Fruit fly (Drosophila melanogaster) whole organism, embryonic: ENCODE measurements around the gene hng2.
A peak's percentile ranks its signal among the peaks of the same experiment; 100 is the strongest.

Source experiments
- CG10462 ChIP-seq: fragments of 200-800 bp; sonication (Bioruptor generic); optimal IDR thresholded peaks from 2 replicates; lab custom pipeline; 2016; ENCODE audit warnings: missing biosample characterization, missing genetic modification characterization
- CG10959 ChIP-seq: fragments of 200-800 bp; sonication (Bioruptor generic); IDR thresholded peaks from 2 replicates; pipeline ENCODE4 v1.3.6; 2022; ENCODE audit warnings: missing biosample characterization, missing genetic modification characterization
- CG1233 ChIP-seq: fragments of 200-800 bp; sonication (Bioruptor generic); optimal IDR thresholded peaks from 4 replicates; lab custom pipeline; 2018; ENCODE audit warnings: missing biosample characterization, mild to moderate bottlenecking, missing genetic modification characterization
- CG15269 ChIP-seq: fragments of 200-800 bp; sonication (Bioruptor generic); optimal IDR thresholded peaks from 2 replicates; lab custom pipeline; 2018; ENCODE audit warnings: missing biosample characterization, mild to moderate bottlenecking, missing genetic modification characterization, moderate library complexity
- CG17568 ChIP-seq: fragments of 200-800 bp; sonication (Bioruptor generic); optimal IDR thresholded peaks from 2 replicates; lab custom pipeline; 2018; ENCODE audit warnings: missing biosample characterization, mild to moderate bottlenecking, missing genetic modification characterization, moderate library complexity
- CG18011 ChIP-seq: fragments of 200-800 bp; sonication (Bioruptor generic); optimal IDR thresholded peaks from 2 replicates; lab custom pipeline; 2017; ENCODE audit warnings: missing biosample characterization, missing genetic modification characterization, mild to moderate bottlenecking, moderate library complexity, missing genotype
- CG18476 ChIP-seq: fragments of 200-800 bp; sonication (Bioruptor generic); optimal IDR thresholded peaks from 2 replicates; lab custom pipeline; 2016; ENCODE audit warnings: missing biosample characterization, mild to moderate bottlenecking, missing genetic modification characterization
- CG34376 ChIP-seq: fragments of 200-800 bp; sonication (Bioruptor generic); optimal IDR thresholded peaks from 2 replicates; lab custom pipeline; 2018; ENCODE audit warnings: missing biosample characterization, mild to moderate bottlenecking, missing genetic modification characterization
- CG4282 ChIP-seq: fragments of 200-800 bp; sonication (Bioruptor generic); optimal IDR thresholded peaks from 2 replicates; lab custom pipeline; 2016; ENCODE audit warnings: missing biosample characterization, missing genetic modification characterization
- CG4328 ChIP-seq: fragments of 200-800 bp; sonication (Bioruptor generic); optimal IDR thresholded peaks from 3 replicates; lab custom pipeline; 2017; ENCODE audit warnings: missing biosample characterization, missing genetic modification reagents, missing genetic modification characterization
- CG5245 ChIP-seq: fragments of 200-800 bp; sonication (Bioruptor generic); optimal IDR thresholded peaks from 3 replicates; lab custom pipeline; 2016; ENCODE audit warnings: missing biosample characterization, missing genetic modification characterization
- CG6689 ChIP-seq: fragments of 200-800 bp; sonication (Bioruptor generic); IDR thresholded peaks from 2 replicates; pipeline ENCODE4 v1.3.6; 2022; ENCODE audit warnings: missing biosample characterization, missing genetic modification characterization
- CG6765 ChIP-seq: fragments of 200-800 bp; sonication (Bioruptor generic); optimal IDR thresholded peaks from 3 replicates; lab custom pipeline; 2017; ENCODE audit warnings: missing biosample characterization, mild to moderate bottlenecking, missing genetic modification characterization
- CG7372 ChIP-seq: fragments of 200-800 bp; sonication (Bioruptor generic); IDR thresholded peaks from 2 replicates; pipeline ENCODE4 v1.3.6; 2022; ENCODE audit warnings: missing biosample characterization, missing genetic modification characterization
- CG7839 ChIP-seq: fragments of 200-800 bp; sonication (Bioruptor generic); optimal IDR thresholded peaks from 3 replicates; lab custom pipeline; 2018; ENCODE audit warnings: missing biosample characterization, mild to moderate bottlenecking, missing genetic modification characterization, moderate library complexity
- CG7928 ChIP-seq: fragments of 200-800 bp; sonication (Bioruptor generic); optimal IDR thresholded peaks from 2 replicates; lab custom pipeline; 2017; ENCODE audit warnings: missing biosample characterization, mild to moderate bottlenecking, missing genetic modification characterization
- CG9215 ChIP-seq: fragments of 200-800 bp; sonication (Bioruptor generic); IDR thresholded peaks from 2 replicates; pipeline ENCODE4 v1.3.6; 2022; ENCODE audit warnings: missing biosample characterization, missing genetic modification characterization
- CrebB ChIP-seq: fragments of 200-800 bp; sonication (Bioruptor generic); optimal IDR thresholded peaks from 3 replicates; lab custom pipeline; 2018; ENCODE audit warnings: missing biosample characterization, mild to moderate bottlenecking, missing genetic modification characterization
- Drgx ChIP-seq: fragments of 200-800 bp; sonication (Bioruptor generic); IDR thresholded peaks from 2 replicates; pipeline ENCODE4 v1.3.6; 2022; ENCODE audit warnings: missing biosample characterization, missing genetic modification characterization
- Elba2 ChIP-seq: fragments of 200-800 bp; sonication (Bioruptor generic); optimal IDR thresholded peaks from 3 replicates; lab custom pipeline; 2016; ENCODE audit warnings: missing biosample characterization, missing genetic modification characterization
- Ets97D ChIP-seq: fragments of 200-800 bp; sonication (Bioruptor generic); optimal IDR thresholded peaks from 3 replicates; lab custom pipeline; 2016; ENCODE audit warnings: missing biosample characterization, missing genetic modification characterization
- Gsc ChIP-seq: fragments of 200-800 bp; sonication (Bioruptor generic); IDR thresholded peaks from 2 replicates; pipeline ENCODE4 v1.3.6; 2022; ENCODE audit warnings: missing biosample characterization, missing genetic modification characterization
- Myb ChIP-seq: fragments of 200-800 bp; sonication (Bioruptor generic); optimal IDR thresholded peaks from 2 replicates; lab custom pipeline; 2016; ENCODE audit warnings: missing biosample characterization, missing genetic modification characterization
- NC2β ChIP-seq: fragments of 200-800 bp; sonication (Bioruptor generic); optimal IDR thresholded peaks from 2 replicates; lab custom pipeline; 2016; ENCODE audit warnings: missing biosample characterization, missing genetic modification characterization
- PHDP ChIP-seq: fragments of 200-800 bp; sonication (Bioruptor generic); optimal IDR thresholded peaks from 3 replicates; lab custom pipeline; 2018; ENCODE audit warnings: missing biosample characterization, mild to moderate bottlenecking, missing genetic modification characterization, moderate library complexity
- Ptx1 ChIP-seq: fragments of 200-800 bp; sonication (Bioruptor generic); IDR thresholded peaks from 2 replicates; pipeline ENCODE4 v1.3.6; 2022; ENCODE audit warnings: missing biosample characterization, missing genetic modification characterization
- Spps ChIP-seq: fragments of 200-800 bp; sonication (Bioruptor generic); optimal IDR thresholded peaks from 2 replicates; lab custom pipeline; 2018; ENCODE audit warnings: missing biosample characterization, mild to moderate bottlenecking, missing genetic modification characterization
- Xrp1 ChIP-seq: fragments of 200-800 bp; sonication (Bioruptor generic); IDR thresholded peaks from 2 replicates; pipeline ENCODE4 v1.3.6; 2022; ENCODE audit warnings: missing biosample characterization, missing genetic modification characterization
- ara ChIP-seq: fragments of 200-800 bp; sonication (Bioruptor generic); IDR thresholded peaks from 2 replicates; pipeline ENCODE4 v1.3.6; 2022; ENCODE audit warnings: missing biosample characterization, missing genetic modification characterization
- bowl ChIP-seq: fragments of 200-800 bp; sonication (Bioruptor generic); IDR thresholded peaks from 2 replicates; pipeline ENCODE4 v1.3.6; 2022; ENCODE audit warnings: missing biosample characterization, missing genetic modification characterization
- bsh ChIP-seq, 2 experiments: fragments of 200-800 bp; sonication (Bioruptor generic); optimal IDR thresholded peaks; 2 replicates each; lab custom pipeline; 2017 to 2018; ENCODE audit warnings: mild to moderate bottlenecking in 2 of 2, missing biosample characterization in 2 of 2, missing genetic modification characterization in 2 of 2, moderate library complexity in 1 of 2
- ci ChIP-seq: fragments of 200-800 bp; sonication (Bioruptor generic); IDR thresholded peaks from 3 replicates; pipeline ENCODE4 v1.3.6; 2022; ENCODE audit warnings: missing biosample characterization, missing genetic modification characterization
- danr ChIP-seq: fragments of 200-800 bp; sonication (Bioruptor generic); IDR thresholded peaks from 2 replicates; pipeline ENCODE4 v1.3.6; 2022; ENCODE audit warnings: missing biosample characterization, missing genetic modification characterization
- dpn ChIP-seq, 2 experiments: fragments of 200-800 bp; sonication (Bioruptor generic); optimal IDR thresholded peaks; 3 replicates each; lab custom pipeline; 2016; ENCODE audit warnings: missing biosample characterization in 2 of 2, missing genetic modification characterization in 2 of 2
- en ChIP-seq: fragments of 200-800 bp; sonication (Bioruptor generic); optimal IDR thresholded peaks from 2 replicates; lab custom pipeline; 2016; ENCODE audit warnings: missing biosample characterization, missing genetic modification characterization
- esg ChIP-seq: fragments of 200-800 bp; sonication (Bioruptor generic); conservative IDR thresholded peaks from 2 replicates; pipeline ENCODE4 v1.3.6; 2022; ENCODE audit warnings: missing biosample characterization, missing genetic modification characterization
- gro ChIP-seq: fragments of 200-800 bp; sonication (Bioruptor generic); optimal IDR thresholded peaks from 2 replicates; lab custom pipeline; 2016; ENCODE audit warnings: missing biosample characterization, missing genetic modification characterization
- lilli ChIP-seq: fragments of 200-800 bp; sonication (Bioruptor generic); optimal IDR thresholded peaks from 3 replicates; lab custom pipeline; 2016; ENCODE audit warnings: missing biosample characterization, missing genetic modification characterization
- onecut ChIP-seq: fragments of 200-800 bp; sonication (Bioruptor generic); IDR thresholded peaks from 2 replicates; pipeline ENCODE4 v1.3.6; 2022; ENCODE audit warnings: missing biosample characterization, missing genetic modification characterization
- otp ChIP-seq: fragments of 200-800 bp; sonication (Bioruptor generic); IDR thresholded peaks from 3 replicates; pipeline ENCODE4, ENCODE4 v1.3.6; 2022; ENCODE audit warnings: missing biosample characterization, missing genetic modification characterization
- p53 ChIP-seq: fragments of 200-800 bp; sonication (Bioruptor generic); optimal IDR thresholded peaks from 2 replicates; lab custom pipeline; 2016; ENCODE audit warnings: missing biosample characterization, missing genetic modification characterization
- pan ChIP-seq, 4 experiments: fragments of >200 bp in 3 of 4; fragments of 200-800 bp in 1 of 4; sonication (Bioruptor generic) in 1 of 4; optimal IDR thresholded peaks in 3 of 4; IDR thresholded peaks in 1 of 4; 2 replicates each; pipeline versions ENCODE4 v1.3.6 to Lab custom; 2017 to 2022; ENCODE audit warnings: missing biosample characterization in 2 of 4, missing genetic modification characterization in 2 of 4, mixed read lengths in 1 of 4
- pfk ChIP-seq: fragments of 200-800 bp; sonication (Bioruptor generic); optimal IDR thresholded peaks from 2 replicates; lab custom pipeline; 2018; ENCODE audit warnings: missing biosample characterization, mild to moderate bottlenecking, missing genetic modification characterization, moderate library complexity
- pnt ChIP-seq: fragments of 200-800 bp; sonication (Bioruptor generic); optimal IDR thresholded peaks from 3 replicates; lab custom pipeline; 2016; ENCODE audit warnings: missing biosample characterization, missing genetic modification characterization
- run ChIP-seq: fragments of 200-800 bp; sonication (Bioruptor generic); optimal IDR thresholded peaks from 3 replicates; lab custom pipeline; 2018; ENCODE audit warnings: missing biosample characterization, mild to moderate bottlenecking, missing genetic modification characterization
- tap ChIP-seq: fragments of 200-800 bp; optimal IDR thresholded peaks from 3 replicates; lab custom pipeline; 2019; ENCODE audit warnings: missing biosample characterization, mild to moderate bottlenecking, missing genetic modification characterization, moderate library complexity
- trh ChIP-seq: fragments of 200-800 bp; sonication (Bioruptor generic); optimal IDR thresholded peaks from 2 replicates; lab custom pipeline; 2016; ENCODE audit warnings: missing biosample characterization, missing genetic modification characterization
- vnd ChIP-seq: fragments of 200-800 bp; sonication (Bioruptor generic); IDR thresholded peaks from 3 replicates; pipeline ENCODE4 v1.3.6; 2022; ENCODE audit warnings: missing biosample characterization, missing genetic modification characterization; ENCODE audit not compliant: partially characterized antibody
- zf30C ChIP-seq: fragments of 200-800 bp; sonication (Bioruptor generic); optimal IDR thresholded peaks from 3 replicates; lab custom pipeline; 2018; ENCODE audit warnings: missing biosample characterization, mild to moderate bottlenecking, missing genetic modification characterization

The hng2 gene

dm6 chr3R:8849373-8850228 lies 43.5 kb downstream of the hng2 start (continued):
- TF ChIP-seq Myb (no peak), CG34376 (GFP tag; lab: Kevin White, UChicago) (no peak), otp (GFP tag; lab: Robert Waterston, UW) (0 out of 3 replicates have a peak, but pooled peaks have one; percentile 30), ara (GFP tag; lab: Robert Waterston, UW) (peak; percentile 47), CG7928 (GFP tag; lab: Kevin White, UChicago) (no peak), esg (peak; percentile 29; the same call in 1 of the 2 replicates), CG6689 (0 out of 2 replicates have a peak, but pooled peaks have one; percentile 21), CG1233 (no peak), trh (no peak), Ptx1 (GFP tag; lab: Robert Waterston, UW) (no peak; the same call in 1 of the 2 replicates), CG4328 (GFP tag; lab: Kevin White, UChicago) (no peak), PHDP (peak; percentile 21), CG15269 (tag; lab: Kevin White, UChicago) (peak; percentile 6), CG18011 (no peak), CG6765 (GFP tag; lab: Kevin White, UChicago) (no peak), CG7372 (GFP tag; lab: Robert Waterston, UW) (no peak), pfk (no peak), Elba2 (GFP tag; lab: Kevin White, UChicago) (no peak), CG10462 (no peak), CG17568 (GFP tag; lab: Kevin White, UChicago) (no peak), CG7839 (tag; lab: Kevin White, UChicago) (peak; percentile 43), Xrp1 (GFP tag; lab: Robert Waterston, UW) (peak; percentile 55; the same call in 1 of the 2 replicates), CG9215 (no peak), run (no peak), pan (optimal IDR thresholded peaks at IDR 0.05; lab: Kevin White, UChicago) (no peak), pan (GFP tag; optimal IDR thresholded peaks at IDR 0.05 in 1 of 2, IDR thresholded peaks at IDR 0.05 in 1 of 2) (peak in 1 of 2 experiments; percentile 35), onecut (GFP tag; lab: Robert Waterston, UW) (no peak), CG18476 (GFP tag; lab: Kevin White, UChicago) (no peak), lilli (GFP tag; lab: Kevin White, UChicago) (peak; percentile 5), dpn (GFP tag; optimal IDR thresholded peaks at IDR 0.05; lab: Kevin White, UChicago) (peak in 1 of 2 experiments; percentile 0), gro (no peak), Drgx (GFP tag; lab: Robert Waterston, UW) (peak; percentile 53), Ets97D (GFP tag; lab: Kevin White, UChicago) (no peak), Gsc (no peak), CG10959 (GFP tag; lab: Robert Waterston, UW) (no peak), en (GFP tag; lab: Kevin White, UChicago) (no peak), ci (GFP tag; lab: Robert Waterston, UW) (0 out of 3 replicates have a peak, but pooled peaks have one; percentile 43), zf30C (peak; percentile 77), danr (GFP tag; lab: Robert Waterston, UW) (no peak), CG4282 (GFP tag; lab: Kevin White, UChicago) (no peak), bsh (GFP tag; optimal IDR thresholded peaks at IDR 0.05; lab: Kevin White, UChicago) (peak; percentile 1 to 70), bowl (no peak), vnd (GFP tag; lab: Robert Waterston, UW) (no peak), pnt (GFP tag; lab: Kevin White, UChicago) (no peak), CrebB (tag; lab: Kevin White, UChicago) (no peak), NC2β (GFP tag; lab: Kevin White, UChicago) (no peak), p53 (GFP tag; lab: Kevin White, UChicago) (no peak), CG5245 (peak; percentile 5), Spps (tag; lab: Kevin White, UChicago) (peak; percentile 2), tap (tag; lab: Kevin White, UChicago) (peak; percentile 18)
